Fruit fly (Drosophila melanogaster) Kc167 (cell line): ENCODE data around the gene CG33702.

Experiments used
- Myc ChIP-seq: fragments of >200 bp; optimal IDR thresholded peaks from 2 replicates; lab custom pipeline; 2017; ENCODE audit warnings: missing external identifiers
- h ChIP-seq: fragments of >200 bp; optimal IDR thresholded peaks from 3 replicates; lab custom pipeline; 2018; ENCODE audit warnings: missing external identifiers
- insv ChIP-seq: fragments of >200 bp; optimal IDR thresholded peaks from 3 replicates; lab custom pipeline; 2018; ENCODE audit warnings: missing external identifiers
- psq ChIP-seq: fragments of >200 bp; optimal IDR thresholded peaks from 2 replicates; lab custom pipeline; 2017; ENCODE audit warnings: missing external identifiers
- ttk ChIP-seq: sonication (Bioruptor generic); optimal IDR thresholded peaks from 2 replicates; lab custom pipeline; 2017; ENCODE audit warnings: missing external identifiers

dm6 chr3L:9559040-9559439, 45.8 kb upstream of the CG33702 start:
- no peak for TF ChIP-seq h (lab: Kevin White, UChicago)
- no peak for TF ChIP-seq ttk
- no peak for TF ChIP-seq Myc (lab: Kevin White, UChicago)
- TF ChIP-seq psq (lab: Kevin White, UChicago): no peak
- no peak for TF ChIP-seq insv (lab: Kevin White, UChicago)
